Fruit fly (Drosophila melanogaster) whole organism, adult: ENCODE results near the gene CG3345.

ENCODE experiments used
- CG11617 ChIP-seq: fragments of 200-800 bp; sonication (Bioruptor generic); optimal IDR thresholded peaks from 2 replicates; lab custom pipeline; 2017; ENCODE audit warnings: mild to moderate bottlenecking, missing biosample characterization, missing genetic modification reagents, missing genetic modification characterization
- CG12768 ChIP-seq: fragments of 200-800 bp; sonication (Bioruptor generic); optimal IDR thresholded peaks from 2 replicates; lab custom pipeline; 2017; ENCODE audit warnings: missing biosample characterization, missing genetic modification characterization, mild to moderate bottlenecking, moderate library complexity, missing genetic modification reagents
- CG14711 ChIP-seq: fragments of 200-800 bp; sonication (Bioruptor generic); optimal IDR thresholded peaks from 2 replicates; lab custom pipeline; 2018; ENCODE audit warnings: missing biosample characterization, mild to moderate bottlenecking, missing genetic modification characterization, moderate library complexity
- CG1620 ChIP-seq: fragments of 200-800 bp; sonication (Bioruptor generic); optimal IDR thresholded peaks from 2 replicates; lab custom pipeline; 2016; ENCODE audit warnings: missing biosample characterization, missing genetic modification characterization
- CG33017 ChIP-seq: fragments of 200-800 bp; sonication (Bioruptor generic); optimal IDR thresholded peaks from 2 replicates; lab custom pipeline; 2018; ENCODE audit warnings: missing biosample characterization, mild to moderate bottlenecking, missing genetic modification characterization, moderate library complexity
- CG5204 ChIP-seq: fragments of 200-800 bp; sonication (Bioruptor generic); optimal IDR thresholded peaks from 2 replicates; lab custom pipeline; 2016; ENCODE audit warnings: missing biosample characterization, missing genetic modification characterization
- CG7045 ChIP-seq: fragments of 200-800 bp; sonication (Bioruptor generic); optimal IDR thresholded peaks from 2 replicates; lab custom pipeline; 2017; ENCODE audit warnings: missing biosample characterization, mild to moderate bottlenecking, missing genetic modification characterization
- CG7101 ChIP-seq: fragments of 200-800 bp; sonication (Bioruptor generic); optimal IDR thresholded peaks from 2 replicates; lab custom pipeline; 2018; ENCODE audit warnings: missing biosample characterization, mild to moderate bottlenecking, missing genetic modification characterization, moderate library complexity
- Clk ChIP-seq: fragments of 200-800 bp; sonication (Bioruptor generic); optimal IDR thresholded peaks from 2 replicates; lab custom pipeline; 2017; ENCODE audit warnings: missing biosample characterization, missing genetic modification characterization
- Crg-1 ChIP-seq: fragments of 200-800 bp; sonication (Bioruptor generic); optimal IDR thresholded peaks from 2 replicates; lab custom pipeline; 2016; ENCODE audit warnings: missing biosample characterization, missing genetic modification characterization
- Hr96 ChIP-seq: fragments of 200-800 bp; sonication (Bioruptor generic); optimal IDR thresholded peaks from 2 replicates; lab custom pipeline; 2016; ENCODE audit warnings: missing biosample characterization, missing genetic modification characterization
- Mnt ChIP-seq: fragments of 200-800 bp; sonication (Bioruptor generic); optimal IDR thresholded peaks from 2 replicates; lab custom pipeline; 2016; ENCODE audit warnings: missing biosample characterization, mild to moderate bottlenecking, missing genetic modification characterization
- bab1 ChIP-seq: fragments of 200-800 bp; sonication (Bioruptor generic); optimal IDR thresholded peaks from 3 replicates; lab custom pipeline; 2019; ENCODE audit warnings: missing biosample characterization, mild to moderate bottlenecking, missing genetic modification characterization, moderate library complexity
- cic ChIP-seq: fragments of 200-800 bp; sonication (Bioruptor generic); optimal IDR thresholded peaks from 2 replicates; lab custom pipeline; 2017; ENCODE audit warnings: missing biosample characterization, mild to moderate bottlenecking, missing genetic modification characterization, moderate library complexity
- cnc ChIP-seq, 2 experiments: fragments of >200 bp; optimal IDR thresholded peaks; 2 replicates each; lab custom pipeline; 2017
- kay ChIP-seq: fragments of 200-800 bp; sonication (Bioruptor generic); peaks from one replicate; lab custom pipeline; 2016; ENCODE audit warnings: missing biosample characterization, missing genetic modification characterization, borderline replicate concordance
- ovo ChIP-seq: fragments of 200-800 bp; sonication (Bioruptor generic); optimal IDR thresholded peaks from 2 replicates; lab custom pipeline; 2016; ENCODE audit warnings: missing biosample characterization, missing genetic modification characterization
- pad ChIP-seq: fragments of 200-800 bp; sonication (Bioruptor generic); optimal IDR thresholded peaks from 3 replicates; lab custom pipeline; 2017; ENCODE audit warnings: missing biosample characterization, missing genetic modification characterization, mild to moderate bottlenecking, moderate library complexity, missing genetic modification reagents
- tj ChIP-seq: fragments of 200-800 bp; sonication (Bioruptor generic); optimal IDR thresholded peaks from 3 replicates; lab custom pipeline; 2017; ENCODE audit warnings: missing biosample characterization, mild to moderate bottlenecking, missing genetic modification characterization, moderate library complexity
- toe ChIP-seq: fragments of 200-800 bp; sonication (Bioruptor generic); optimal IDR thresholded peaks from 2 replicates; lab custom pipeline; 2016; ENCODE audit warnings: missing biosample characterization, missing genetic modification characterization

The CG3345 gene

DNA sequence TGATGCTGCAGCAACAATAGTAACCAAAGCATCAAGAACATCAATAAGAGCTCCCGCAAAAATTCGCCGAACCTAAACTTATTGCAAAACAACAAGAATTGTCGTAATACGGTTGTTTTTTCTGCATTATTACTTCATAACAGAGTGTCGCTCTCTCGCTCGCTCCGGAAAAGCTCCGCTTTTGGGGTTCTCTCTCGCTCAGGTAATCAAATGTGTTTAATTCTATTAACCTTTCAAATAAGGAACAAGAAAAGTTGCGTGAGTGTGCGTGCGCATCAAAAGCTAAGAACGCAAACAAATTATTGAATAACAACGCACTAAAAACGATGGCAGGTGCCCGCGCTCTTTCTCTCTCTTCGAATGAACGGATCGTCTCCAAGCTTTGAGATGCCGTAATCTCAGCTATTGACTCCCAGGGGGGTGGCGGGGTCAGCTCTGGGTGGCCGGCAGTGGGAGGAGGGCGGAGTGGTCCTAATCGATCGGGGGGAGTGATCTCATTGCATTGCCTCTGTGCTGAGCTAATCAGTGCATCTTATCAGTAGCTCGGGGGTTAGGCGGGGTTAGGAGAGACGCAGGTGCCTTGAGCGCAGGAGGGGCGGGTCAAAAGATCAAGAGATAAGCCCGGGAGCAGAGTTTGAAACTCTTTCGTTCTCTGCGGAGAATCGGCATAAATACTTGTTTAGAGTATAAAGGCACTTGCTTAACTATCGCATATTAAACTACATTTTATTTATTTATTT, 37.5 kb downstream of the CG3345 start:
- TF ChIP-seq CG14711, result no peak
- peak; percentile 41 for TF ChIP-seq ovo
- TF ChIP-seq CG1620 (GFP tag; lab: Kevin White, UChicago), result no peak
- TF ChIP-seq pad, result peak; percentile 39
- peak; percentile 33 for TF ChIP-seq cic (GFP tag; lab: Kevin White, UChicago)

DNA sequence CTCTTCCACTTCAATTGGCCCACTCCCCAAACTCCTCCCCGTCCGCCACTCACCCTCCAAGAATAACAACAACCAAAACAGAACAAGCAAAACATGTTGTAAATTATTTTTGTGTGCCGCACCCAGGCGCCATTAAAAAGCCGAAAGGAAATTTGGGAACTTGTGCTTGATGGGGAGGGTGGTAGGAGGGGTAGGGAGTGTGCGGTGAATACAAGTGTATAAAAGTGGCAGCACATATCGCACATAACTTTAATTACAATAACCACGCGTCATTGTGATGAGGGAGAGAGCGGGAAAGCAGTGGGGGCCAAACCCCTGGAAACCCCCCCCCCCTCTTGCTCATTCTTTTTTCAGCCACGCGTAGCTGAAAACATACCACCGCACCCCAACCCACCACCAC, 38.2 kb downstream of the CG3345 start:
- TF ChIP-seq Clk (GFP tag; lab: Kevin White, UChicago) (no peak), tj (GFP tag; lab: Kevin White, UChicago) (no peak), pad (no peak), bab1 (GFP tag; lab: Kevin White, UChicago) (no peak), toe (GFP tag; lab: Kevin White, UChicago) (no peak), ovo (no peak), CG1620 (GFP tag; lab: Kevin White, UChicago) (no peak), CG11617 (GFP tag; lab: Kevin White, UChicago) (no peak), cic (GFP tag; lab: Kevin White, UChicago) (no peak)

DNA sequence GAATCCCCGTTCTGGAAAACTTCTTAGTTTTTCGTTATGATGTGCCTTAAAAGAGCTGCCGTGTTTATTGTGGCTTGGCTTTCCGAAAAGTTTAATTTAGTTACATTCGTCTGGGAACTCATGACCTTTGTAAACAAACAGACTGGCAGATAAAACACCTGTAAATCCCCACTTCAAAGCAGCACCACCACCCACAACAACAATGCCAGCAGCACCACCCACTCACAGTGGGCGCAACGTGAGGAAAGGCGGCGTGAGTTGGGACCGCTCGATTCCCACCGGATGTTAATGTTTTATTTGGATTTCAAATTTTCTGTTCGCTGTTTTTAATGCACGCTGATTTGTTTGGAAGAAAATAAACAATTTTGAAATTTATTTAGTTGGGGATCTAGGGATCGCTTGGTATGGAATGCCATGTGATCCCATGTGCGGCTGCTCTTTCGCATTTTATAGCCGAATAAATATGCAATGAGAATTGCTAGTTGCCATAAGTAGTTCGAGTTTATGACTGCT, 39.4 kb downstream of the CG3345 start:
- TF ChIP-seq tj (GFP tag; lab: Kevin White, UChicago) (no peak), bab1 (GFP tag; lab: Kevin White, UChicago) (no peak)

DNA sequence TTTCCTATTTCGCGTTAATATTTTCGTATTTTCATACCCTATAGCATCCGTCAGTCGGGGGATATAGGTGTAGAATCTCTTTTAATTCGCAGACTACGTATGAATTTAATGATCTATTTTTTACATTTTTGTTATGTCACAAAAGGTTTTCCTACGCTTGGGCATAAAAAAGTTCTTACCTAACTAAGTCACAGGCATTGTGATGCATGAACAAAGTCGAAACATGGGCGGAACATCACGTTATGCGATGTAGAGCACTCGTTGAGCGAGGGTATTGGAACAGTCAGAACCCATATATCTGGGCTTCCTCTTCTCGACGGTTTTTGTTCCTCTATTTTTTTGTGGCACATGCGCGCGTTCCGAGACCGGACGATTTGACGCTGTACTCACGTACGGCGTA, 40.3 kb downstream of the CG3345 start:
- TF ChIP-seq Mnt (GFP tag; lab: Kevin White, UChicago) (no peak), Crg-1 (no peak), bab1 (GFP tag; lab: Kevin White, UChicago) (peak; percentile 31), pad (no peak), toe (GFP tag; lab: Kevin White, UChicago) (peak; percentile 11), CG14711 (no peak), CG12768 (no peak), CG33017 (tag; lab: Kevin White, UChicago) (peak; percentile 7), CG7101 (peak; percentile 21)

DNA sequence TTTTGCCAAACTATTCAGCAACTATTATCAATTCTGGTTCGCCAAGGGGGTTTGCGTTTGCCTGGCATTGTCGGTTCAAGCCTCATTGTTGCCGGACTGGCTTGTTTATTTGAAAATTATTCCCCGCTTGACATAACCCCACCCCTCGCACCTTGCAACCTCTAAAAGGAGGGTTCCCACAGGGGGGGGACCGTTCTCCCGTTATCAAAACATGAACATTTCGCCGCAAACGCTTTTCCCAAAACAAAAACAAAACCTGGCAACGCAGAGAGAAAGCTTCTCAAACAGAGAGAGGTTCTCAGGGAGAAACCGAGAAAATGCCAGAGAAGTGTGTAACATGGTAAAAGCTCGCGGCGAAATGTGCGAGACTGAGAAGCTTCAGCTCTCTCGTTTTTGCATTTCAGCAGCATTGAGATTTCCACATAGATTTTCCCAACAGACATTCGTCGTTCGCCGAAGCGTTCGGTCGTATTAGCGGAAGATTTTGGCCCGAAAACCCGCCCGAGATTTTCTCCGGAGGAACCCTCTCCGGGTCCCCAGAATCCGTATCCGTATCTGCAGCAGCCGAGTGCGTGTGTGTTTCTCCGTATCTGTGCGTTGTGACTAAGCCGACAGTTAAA, 41.0 kb downstream of the CG3345 start:
- TF ChIP-seq tj (GFP tag; lab: Kevin White, UChicago), result peak; percentile 20
- peak; percentile 26 for TF ChIP-seq ovo
- TF ChIP-seq CG14711, result no peak
- TF ChIP-seq cic (GFP tag; lab: Kevin White, UChicago), result peak; percentile 50
- no peak for TF ChIP-seq CG7101
- TF ChIP-seq CG12768, result peak; percentile 70
- TF ChIP-seq pad, result peak; percentile 17
- peak; percentile 47 for TF ChIP-seq kay (GFP tag; lab: Kevin White, UChicago)
- TF ChIP-seq Clk (GFP tag; lab: Kevin White, UChicago), result no peak

DNA sequence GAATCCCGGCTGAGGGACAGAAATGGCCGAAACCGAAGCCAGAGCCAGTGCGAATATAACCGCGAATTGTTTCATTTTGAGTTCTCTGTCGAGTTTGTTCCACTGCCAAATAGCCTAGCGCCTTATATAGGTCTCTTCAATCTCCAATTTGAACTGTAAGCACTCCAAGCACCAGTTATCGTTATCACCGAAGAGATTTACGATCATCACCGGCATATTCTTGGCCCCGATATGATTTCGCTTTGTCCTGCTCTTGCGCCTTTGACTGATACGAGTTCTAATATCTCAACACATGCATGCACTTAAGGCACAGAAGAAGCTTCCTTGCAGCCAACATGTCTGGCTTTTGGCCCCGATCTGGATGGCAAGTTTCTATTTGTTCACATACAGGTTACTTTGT, 50.3 kb downstream of the CG3345 start, which contains the start of gene CG11912:
CG11912 (minus strand) TSS at position 101 of the 400 bp plus-strand sequence.
- TF ChIP-seq CG1620 (GFP tag; lab: Kevin White, UChicago), result no peak
- TF ChIP-seq Clk (GFP tag; lab: Kevin White, UChicago), result no peak
- no peak for TF ChIP-seq pad
- TF ChIP-seq Mnt (GFP tag; lab: Kevin White, UChicago), result no peak
- TF ChIP-seq Crg-1, result no peak
- TF ChIP-seq Hr96 (GFP tag; lab: Kevin White, UChicago), result no peak
- TF ChIP-seq cnc (optimal IDR thresholded peaks at IDR 0.05; lab: Kevin White, UChicago), result no peak

DNA sequence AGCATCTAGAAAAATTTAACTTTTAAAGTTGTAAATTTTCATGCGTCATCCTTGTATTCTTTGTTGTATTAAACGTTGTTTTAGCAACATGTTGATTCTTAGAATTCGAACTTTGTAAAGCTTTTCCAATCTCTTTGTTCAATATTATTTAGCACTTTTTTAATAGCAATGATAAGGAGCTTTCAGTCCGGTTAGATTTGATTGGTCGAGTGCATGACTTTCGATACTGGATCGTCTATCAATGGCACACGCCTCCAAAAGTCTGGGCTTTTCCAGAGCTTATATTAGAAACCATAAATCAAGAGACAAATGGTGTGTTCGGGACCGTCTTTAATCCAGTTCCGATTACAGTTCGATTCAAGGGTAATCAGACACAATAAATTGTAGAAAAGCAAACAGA, 50.9 kb downstream of the CG3345 start:
- TF ChIP-seq ovo (no peak), kay (GFP tag; lab: Kevin White, UChicago) (peak; percentile 35), cic (GFP tag; lab: Kevin White, UChicago) (peak; percentile 8)

DNA sequence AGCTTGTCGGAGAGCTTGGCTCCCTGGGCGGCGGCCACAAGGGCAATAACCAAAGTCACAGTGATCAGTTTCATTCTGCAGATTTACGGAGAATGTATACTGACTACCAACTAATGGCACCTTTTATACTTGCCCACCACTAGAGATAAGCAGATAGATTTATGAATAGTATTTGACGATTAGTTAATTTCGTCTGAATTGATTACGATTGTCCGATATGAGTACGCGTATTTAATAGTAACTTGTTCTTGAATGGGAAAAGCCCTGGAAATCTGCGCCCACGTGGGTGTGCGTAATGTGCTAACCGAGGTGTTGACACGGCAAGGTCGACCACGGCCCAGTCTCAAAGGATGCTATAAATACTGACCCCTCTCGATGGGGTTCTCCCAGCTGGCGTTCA, 52.3 kb downstream of the CG3345 start, which contains the start of gene CG11911:
CG11911 (minus strand) TSS at position 101 of the 400 bp plus-strand sequence.
- TF ChIP-seq CG14711 (no peak), Crg-1 (no peak), CG7045 (GFP tag; lab: Kevin White, UChicago) (no peak), toe (GFP tag; lab: Kevin White, UChicago) (no peak), pad (no peak), cnc (optimal IDR thresholded peaks at IDR 0.05; lab: Kevin White, UChicago) (no peak), ovo (no peak), CG12768 (no peak), CG33017 (tag; lab: Kevin White, UChicago) (no peak), Clk (GFP tag; lab: Kevin White, UChicago) (no peak), CG5204 (GFP tag; lab: Kevin White, UChicago) (no peak), Mnt (GFP tag; lab: Kevin White, UChicago) (no peak), CG7101 (no peak), CG11617 (GFP tag; lab: Kevin White, UChicago) (no peak), Hr96 (GFP tag; lab: Kevin White, UChicago) (no peak)
